Worm (Caenorhabditis elegans): ENCODE data around the gene srg-25.

DNA sequence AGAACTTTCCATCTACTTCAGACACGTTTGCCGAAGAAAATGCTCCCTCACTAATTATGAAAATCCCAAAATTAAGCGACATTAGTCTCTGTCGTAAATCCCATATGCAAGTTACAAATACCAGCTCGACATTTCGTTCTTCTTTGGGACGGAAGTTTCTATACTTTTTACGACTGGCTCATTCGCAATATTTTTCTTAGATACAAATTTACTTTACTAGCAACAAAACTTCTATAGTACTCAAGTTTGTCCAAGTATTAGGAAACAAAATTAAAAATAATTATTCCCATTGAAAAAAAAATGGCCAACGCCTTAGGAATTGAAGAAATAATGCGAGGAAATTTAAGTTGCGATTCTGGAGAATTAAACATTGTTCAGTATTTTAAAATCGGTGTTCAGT, 14.4 kb downstream of the srg-25 start, which contains the start of gene srg-26:
- TF ChIP-seq klf-2 (GFP tag; conservative IDR thresholded peaks at IDR 0.05) = no peak
- no peak for TF ChIP-seq flt-1 (GFP tag; IDR thresholded peaks at IDR 0.05)
